Worm (Caenorhabditis elegans) whole organism, L3 larva: ENCODE data around the gene ctf-4.

Experiments
- ceh-28 ChIP-seq: fragments of 150-350 bp; optimal IDR thresholded peaks from 2 replicates; lab custom pipeline; 2014; ENCODE audit warnings: missing biosample characterization, missing genetic modification reagents, missing genetic modification characterization
- ceh-9 ChIP-seq: sonication (generic microtip); optimal IDR thresholded peaks from 2 replicates; lab custom pipeline; 2018; ENCODE audit warnings: missing biosample characterization, missing genetic modification characterization
- elt-2 ChIP-seq: sonication (generic microtip); optimal IDR thresholded peaks from 2 replicates; lab custom pipeline; 2016; ENCODE audit warnings: missing genetic modification reagents, mild to moderate bottlenecking, missing genetic modification characterization, missing compliant biosample characterization
- fkh-10 ChIP-seq: sonication (generic microtip); optimal IDR thresholded peaks from 2 replicates; lab custom pipeline; 2017; ENCODE audit warnings: missing biosample characterization, missing genetic modification reagents, missing genetic modification characterization
- lin-39 ChIP-seq: fragments of 150-350 bp; optimal IDR thresholded peaks from 2 replicates; lab custom pipeline; 2018; ENCODE audit warnings: missing biosample characterization, missing genetic modification reagents, missing genetic modification characterization
- mdl-1 ChIP-seq: fragments of 150-350 bp; optimal IDR thresholded peaks from 2 replicates; lab custom pipeline; 2014; ENCODE audit warnings: missing biosample characterization, missing genetic modification characterization
- nhr-11 ChIP-seq: fragments of 150-350 bp; optimal IDR thresholded peaks from 2 replicates; lab custom pipeline; 2014; ENCODE audit warnings: missing biosample characterization, missing genetic modification characterization
- nhr-237 ChIP-seq: fragments of 150-350 bp; optimal IDR thresholded peaks from 2 replicates; lab custom pipeline; 2014; ENCODE audit warnings: missing biosample characterization, missing genetic modification characterization
- nhr-28 ChIP-seq: fragments of 150-350 bp; optimal IDR thresholded peaks from 2 replicates; lab custom pipeline; 2014; ENCODE audit warnings: missing biosample characterization, missing genetic modification characterization
- nhr-76 ChIP-seq: fragments of 150-350 bp; sonication (generic microtip); optimal IDR thresholded peaks from 5 replicates; lab custom pipeline; 2014; ENCODE audit warnings: missing biosample characterization, missing genetic modification characterization
- nhr-77 ChIP-seq: fragments of 150-350 bp; optimal IDR thresholded peaks from 2 replicates; lab custom pipeline; 2014; ENCODE audit warnings: missing biosample characterization, missing genetic modification characterization
- unc-39 ChIP-seq: sonication (generic microtip); optimal IDR thresholded peaks from 4 replicates; lab custom pipeline; 2017; ENCODE audit warnings: missing biosample characterization, missing genetic modification characterization
- zag-1 ChIP-seq: fragments of 150-350 bp; optimal IDR thresholded peaks from 2 replicates; lab custom pipeline; 2014; ENCODE audit warnings: missing biosample characterization, missing genetic modification characterization
- ztf-11 ChIP-seq: fragments of 150-350 bp; optimal IDR thresholded peaks from 2 replicates; lab custom pipeline; 2014; ENCODE audit warnings: missing biosample characterization, missing genetic modification characterization

DNA sequence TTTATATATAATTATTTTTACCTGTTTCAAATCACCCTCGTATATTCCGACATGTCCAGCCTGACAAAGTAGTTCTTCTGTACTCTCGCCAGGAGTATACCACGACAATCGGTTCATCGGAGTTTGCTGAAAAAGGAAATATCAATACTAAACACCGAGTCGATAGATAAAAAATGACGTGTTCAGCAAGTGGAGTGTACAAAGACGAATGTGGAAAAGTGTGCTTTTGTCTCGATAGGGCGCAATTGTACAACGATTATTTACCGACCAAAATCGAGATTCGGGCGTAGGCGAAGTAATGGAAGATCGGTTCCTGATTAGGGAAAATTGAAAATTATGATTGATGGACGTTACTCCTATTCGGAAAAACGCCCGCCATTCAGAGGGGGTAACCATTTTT, 4.8 kb downstream of the ctf-4 start, which contains the start of gene vps-36:
- TF ChIP-seq fkh-10 (GFP tag; lab: Kevin White, UChicago) (no peak), nhr-28 (tag; lab: Kevin White, UChicago) (no peak), nhr-76 (tag; lab: Kevin White, UChicago) (no peak), elt-2 (tag; lab: Kevin White, UChicago) (peak; percentile 65), lin-39 (tag; lab: Kevin White, UChicago) (no peak), nhr-11 (tag; lab: Kevin White, UChicago) (no peak), mdl-1 (tag; lab: Kevin White, UChicago) (no peak), ceh-28 (tag; lab: Kevin White, UChicago) (no peak), unc-39 (no peak), ztf-11 (no peak), ceh-9 (no peak), nhr-77 (tag; lab: Kevin White, UChicago) (no peak), nhr-237 (tag; lab: Kevin White, UChicago) (no peak), zag-1 (tag; lab: Kevin White, UChicago) (no peak)
